Fruit fly (Drosophila melanogaster): ENCODE measurements around the gene CG9743.

The CG9743 gene

dm6 chr3R:30191462-30191874 is 11.3 kb downstream of the CG9743 start:
- no peak for TF ChIP-seq noc (tag; optimal IDR thresholded peaks at IDR 0.05)

- no peak for TF ChIP-seq noc (tag; optimal IDR thresholded peaks at IDR 0.05)
Measured at dm6 chr3R:30191047-30191446, 11.8 kb downstream of the CG9743 start, which contains the start of gene CG9747. Gene CG9747 (minus strand): TSS chr3R:30191252.

dm6 chr3R:30189836-30190235 is 13.0 kb downstream of the CG9743 start:
- TF ChIP-seq noc (tag; optimal IDR thresholded peaks at IDR 0.05), result peak; percentile 46

dm6 chr3R:30189398-30189797 is 13.4 kb downstream of the CG9743 start:
- TF ChIP-seq noc (tag; optimal IDR thresholded peaks at IDR 0.05), result no peak

dm6 chr3R:30183872-30184271 is 18.9 kb downstream of the CG9743 start:
- TF ChIP-seq noc (tag; optimal IDR thresholded peaks at IDR 0.05), result no peak

- no peak for TF ChIP-seq noc (tag; optimal IDR thresholded peaks at IDR 0.05)
Measured at dm6 chr3R:30179934-30180333, 22.9 kb downstream of the CG9743 start, which contains the start of gene Bet5. Gene Bet5 (plus strand): TSS chr3R:30180232.

dm6 chr3R:30177494-30177893 is 25.3 kb downstream of the CG9743 start, which contains the start of the genes CG1983 and CG15530:
Gene CG1983 (minus strand): TSS chr3R:30177700.
Gene CG15530 (plus strand): TSS chr3R:30177877.
- no peak for TF ChIP-seq noc (tag; optimal IDR thresholded peaks at IDR 0.05)

dm6 chr3R:30176314-30176713 is 26.5 kb downstream of the CG9743 start:
- no peak for TF ChIP-seq noc (tag; optimal IDR thresholded peaks at IDR 0.05)

dm6 chr3R:30175045-30175589 is 27.7 kb downstream of the CG9743 start:
- no peak for TF ChIP-seq noc (tag; optimal IDR thresholded peaks at IDR 0.05)

dm6 chr3R:30174160-30175002 is 28.4 kb downstream of the CG9743 start, which contains the start of gene Mlc2:
Gene Mlc2 (minus strand): TSS chr3R:30174551.
- no peak for TF ChIP-seq noc (tag; optimal IDR thresholded peaks at IDR 0.05)

- TF ChIP-seq noc (tag; optimal IDR thresholded peaks at IDR 0.05), result no peak
Measured at dm6 chr3R:30170671-30171667, 31.8 kb downstream of the CG9743 start, which contains the start of gene Rsod. Gene Rsod (minus strand): TSS chr3R:30171207.

- no peak for TF ChIP-seq noc (tag; optimal IDR thresholded peaks at IDR 0.05)
Measured at dm6 chr3R:30166159-30166784, 36.5 kb downstream of the CG9743 start, which contains the start of gene VhaAC45RP. Gene VhaAC45RP (minus strand): TSS chr3R:30166419.

dm6 chr3R:30164162-30164561 is 38.6 kb downstream of the CG9743 start:
- TF ChIP-seq noc (tag; optimal IDR thresholded peaks at IDR 0.05), result no peak

dm6 chr3R:30163228-30163627 is 39.6 kb downstream of the CG9743 start:
- TF ChIP-seq noc (tag; optimal IDR thresholded peaks at IDR 0.05), result no peak

- TF ChIP-seq noc (tag; optimal IDR thresholded peaks at IDR 0.05), result no peak
Measured at dm6 chr3R:30160312-30160942, 42.4 kb downstream of the CG9743 start, which contains the start of gene CG11498. Gene CG11498 (minus strand): TSS chr3R:30160473.
